Fruit fly (Drosophila melanogaster): ENCODE measurements around the gene CG8840.

CG8840 gene

DNA sequence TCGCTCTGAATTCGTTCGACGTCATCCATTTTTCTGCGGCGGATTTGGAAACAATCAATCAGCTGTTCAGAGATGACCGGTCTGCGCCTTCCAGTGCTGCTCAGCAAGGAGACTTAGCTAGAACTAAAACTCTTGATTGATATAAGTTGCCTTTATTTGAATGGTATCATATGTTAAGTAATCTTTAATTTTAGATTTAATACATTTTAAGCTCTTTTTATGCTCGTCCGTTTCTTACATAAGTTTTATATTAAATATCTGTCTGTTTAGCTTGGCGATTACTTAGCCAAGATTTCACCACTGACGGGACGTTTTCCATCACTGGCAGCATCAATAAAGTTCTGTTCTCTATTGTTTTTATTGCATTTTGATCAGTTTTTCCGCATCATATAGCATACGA is 46.6 kb downstream of the CG8840 start, which contains the start of the genes Cog3 and Sec5 (continued):
- TF ChIP-seq E2f1 (GFP tag; IDR thresholded peaks at IDR 0.05), result peak; percentile 53; the same call in 1 of the 2 replicates
- no peak for TF ChIP-seq cas (GFP tag; IDR thresholded peaks at IDR 0.05)
- no peak for TF ChIP-seq Dref (GFP tag; IDR thresholded peaks at IDR 0.05)
- peak; percentile 31 for TF ChIP-seq CG3995 (GFP tag; optimal IDR thresholded peaks at IDR 0.05)
- no peak for TF ChIP-seq wor (GFP tag; IDR thresholded peaks at IDR 0.05)
- TF ChIP-seq sr (GFP tag; IDR thresholded peaks at IDR 0.05), result no peak
- TF ChIP-seq CG10267 (tag; optimal IDR thresholded peaks at IDR 0.05), result peak; percentile 98
- no peak for TF ChIP-seq kni (GFP tag; optimal IDR thresholded peaks at IDR 0.05)
- TF ChIP-seq seq (GFP tag; IDR thresholded peaks at IDR 0.05), result no peak
- no peak for TF ChIP-seq hb (GFP tag; IDR thresholded peaks at IDR 0.05; ENCODE audit: partially characterized antibody)
- no peak for TF ChIP-seq CG43689 (GFP tag; IDR thresholded peaks at IDR 0.05)
- TF ChIP-seq insv (GFP tag; optimal IDR thresholded peaks at IDR 0.05), result peak in 1 of 2 experiments; percentile 28
- TF ChIP-seq Lim3 (GFP tag; IDR thresholded peaks at IDR 0.05), result no peak
- TF ChIP-seq vnd (GFP tag; IDR thresholded peaks at IDR 0.05; ENCODE audit: partially characterized antibody), result 0 out of 3 replicates have a peak, but pooled peaks have one; percentile 21
- peak; percentile 34 for TF ChIP-seq CG1602 (GFP tag; optimal IDR thresholded peaks at IDR 0.05)
- TF ChIP-seq Myb (GFP tag; optimal IDR thresholded peaks at IDR 0.05), result no peak
- TF ChIP-seq vvl (GFP tag; IDR thresholded peaks at IDR 0.05), result peak; percentile 75
- TF ChIP-seq CG18011 (GFP tag; optimal IDR thresholded peaks at IDR 0.05), result peak; percentile 29
- TF ChIP-seq tx (GFP tag; optimal IDR thresholded peaks at IDR 0.05), result no peak
- TF ChIP-seq CG4404 (GFP tag; IDR thresholded peaks at IDR 0.05), result peak; percentile 56; the same call in 1 of the 2 replicates
- TF ChIP-seq Dip3 (GFP tag; optimal IDR thresholded peaks at IDR 0.05), result no peak
- no peak for TF ChIP-seq CG7963 (GFP tag; IDR thresholded peaks at IDR 0.05; ENCODE audit: partially characterized antibody)
- peak; percentile 75 for TF ChIP-seq Nf-YC (tag; optimal IDR thresholded peaks at IDR 0.05)
- no peak for TF ChIP-seq twi (tag; optimal IDR thresholded peaks at IDR 0.05)
- TF ChIP-seq YL-1 (GFP tag; optimal IDR thresholded peaks at IDR 0.05), result peak; percentile 86
- TF ChIP-seq lab (GFP tag; optimal IDR thresholded peaks at IDR 0.05), result no peak
- TF ChIP-seq CG1832 (GFP tag; optimal IDR thresholded peaks at IDR 0.05), result no peak
- no peak for TF ChIP-seq CG1647 (GFP tag; optimal IDR thresholded peaks at IDR 0.05)
- TF ChIP-seq PHDP (tag; optimal IDR thresholded peaks at IDR 0.05), result no peak
- TF ChIP-seq CG13624 (GFP tag; optimal IDR thresholded peaks at IDR 0.05), result no peak
- TF ChIP-seq CG10147 (GFP tag; optimal IDR thresholded peaks at IDR 0.05), result no peak
- no peak for TF ChIP-seq CG31388 (GFP tag; optimal IDR thresholded peaks at IDR 0.05)
- TF ChIP-seq sisA (GFP tag; IDR thresholded peaks at IDR 0.05), result peak; percentile 13; the same call in 1 of the 2 replicates
- TF ChIP-seq cad (GFP tag; optimal IDR thresholded peaks at IDR 0.05), result no peak
- TF ChIP-seq nmo (GFP tag; optimal IDR thresholded peaks at IDR 0.05), result peak; percentile 72
- TF ChIP-seq pita (GFP tag; optimal IDR thresholded peaks at IDR 0.05), result no peak
- TF ChIP-seq CG17568 (GFP tag; optimal IDR thresholded peaks at IDR 0.05), result no peak
- TF ChIP-seq mirr (GFP tag; optimal IDR thresholded peaks at IDR 0.05), result no peak
- TF ChIP-seq Hr39 (optimal IDR thresholded peaks at IDR 0.05), result no peak
- no peak for TF ChIP-seq gro (GFP tag; optimal IDR thresholded peaks at IDR 0.05)
- TF ChIP-seq CG2199 (GFP tag; IDR thresholded peaks at IDR 0.05), result no peak
- no peak for TF ChIP-seq otp (GFP tag; IDR thresholded peaks at IDR 0.05)
- TF ChIP-seq cwo (GFP tag; optimal IDR thresholded peaks at IDR 0.05), result no peak
- TF ChIP-seq CG33213 (GFP tag; optimal IDR thresholded peaks at IDR 0.05), result no peak
- TF ChIP-seq Max (GFP tag; optimal IDR thresholded peaks at IDR 0.05), result peak; percentile 48
- no peak for TF ChIP-seq dan (GFP tag; IDR thresholded peaks at IDR 0.05)
- no peak; the same call in 1 of the 3 replicates for TF ChIP-seq CG17361 (GFP tag; IDR thresholded peaks at IDR 0.05)
- TF ChIP-seq CG10959 (GFP tag; IDR thresholded peaks at IDR 0.05), result no peak
- TF ChIP-seq tll (GFP tag; optimal IDR thresholded peaks at IDR 0.05), result peak in 1 of 2 experiments; percentile 35
- TF ChIP-seq gsb (GFP tag; IDR thresholded peaks at IDR 0.05), result no peak
- no peak for TF ChIP-seq CG18599 (GFP tag; optimal IDR thresholded peaks at IDR 0.05)
- peak; percentile 62 for TF ChIP-seq CG2116 (GFP tag; optimal IDR thresholded peaks at IDR 0.05)

Data from whole organism, embryonic.